Worm (Caenorhabditis elegans) whole organism, L1 larva: Measurements from ENCODE around the gene T26E4.10.
"Not testable (repeated sequence)": the region's sequence is repeated elsewhere in the genome, so short reads cannot be mapped to it uniquely, and the experiment has no call there.

Source experiments
- C34B4.2 ChIP-seq: sonication (generic microtip); optimal IDR thresholded peaks from 2 replicates; lab custom pipeline; 2017; ENCODE audit warnings: mild to moderate bottlenecking, missing genetic modification characterization, missing compliant biosample characterization
- F16B12.6 ChIP-seq: fragments of 150-350 bp; optimal IDR thresholded peaks from 2 replicates; lab custom pipeline; 2014; ENCODE audit warnings: missing biosample characterization, missing genetic modification characterization
- Y116A8C.19 ChIP-seq: sonication (generic microtip); optimal IDR thresholded peaks from 2 replicates; lab custom pipeline; 2016; ENCODE audit warnings: missing compliant biosample characterization, missing genetic modification characterization, borderline replicate concordance
- aha-1 ChIP-seq: fragments of 150-350 bp; optimal IDR thresholded peaks from 2 replicates; lab custom pipeline; 2014; ENCODE audit warnings: missing biosample characterization, missing genetic modification characterization
- alr-1 ChIP-seq: fragments of 200-800 bp; sonication (Bioruptor generic); optimal IDR thresholded peaks from 2 replicates; lab custom pipeline; 2018; ENCODE audit warnings: borderline replicate concordance, mild to moderate bottlenecking, missing genetic modification characterization, missing compliant biosample characterization
- ceh-63 ChIP-seq: fragments of 200-800 bp; sonication (Bioruptor generic); optimal IDR thresholded peaks from 2 replicates; lab custom pipeline; 2018; ENCODE audit warnings: mild to moderate bottlenecking, missing genetic modification characterization, missing compliant biosample characterization
- ceh-8 ChIP-seq: fragments of 200-800 bp; sonication (Bioruptor generic); optimal IDR thresholded peaks from 2 replicates; lab custom pipeline; 2018; ENCODE audit warnings: mild to moderate bottlenecking, missing genetic modification characterization, moderate library complexity, missing compliant biosample characterization
- fkh-10 ChIP-seq: sonication (generic microtip); optimal IDR thresholded peaks from 2 replicates; lab custom pipeline; 2017; ENCODE audit warnings: missing biosample characterization, missing genetic modification reagents, missing genetic modification characterization
- fkh-4 ChIP-seq: sonication (generic microtip); optimal IDR thresholded peaks from 2 replicates; lab custom pipeline; 2016; ENCODE audit warnings: missing compliant biosample characterization, missing genetic modification characterization, borderline replicate concordance
- grh-1 ChIP-seq: fragments of 200-800 bp; sonication (Bioruptor generic); IDR thresholded peaks from 2 replicates; pipeline ENCODE4 v1.3.6; 2022; ENCODE audit warnings: missing genetic modification reagents, missing genetic modification characterization, missing compliant biosample characterization
- hpl-2 ChIP-seq: fragments of 150-350 bp; optimal IDR thresholded peaks from 2 replicates; lab custom pipeline; 2014; ENCODE audit warnings: missing biosample characterization, missing genetic modification reagents, missing genetic modification characterization
- irx-1 ChIP-seq: sonication (generic microtip); optimal IDR thresholded peaks from 2 replicates; lab custom pipeline; 2016; ENCODE audit warnings: missing genetic modification characterization, missing compliant biosample characterization
- mdl-1 ChIP-seq, 2 experiments: fragments of 150-350 bp; optimal IDR thresholded peaks; 2 replicates each; lab custom pipeline; 2014 to 2017; ENCODE audit warnings: missing biosample characterization in 2 of 2, missing genetic modification characterization in 2 of 2, inconsistent platforms in 1 of 2
- nhr-237 ChIP-seq: fragments of 150-350 bp; optimal IDR thresholded peaks from 2 replicates; lab custom pipeline; 2014; ENCODE audit warnings: missing biosample characterization, missing genetic modification characterization
- nhr-28 ChIP-seq: fragments of 150-350 bp; optimal IDR thresholded peaks from 2 replicates; lab custom pipeline; 2014; ENCODE audit warnings: missing biosample characterization, missing genetic modification characterization
- pag-3 ChIP-seq: sonication (generic microtip); optimal IDR thresholded peaks from 2 replicates; lab custom pipeline; 2017; ENCODE audit warnings: missing genetic modification characterization, mild to moderate bottlenecking, missing compliant biosample characterization, antibody characterized with exemption, borderline replicate concordance; ENCODE audit not compliant: insufficient read depth
- pax-3 ChIP-seq: fragments of 200-800 bp; sonication (Bioruptor generic); optimal IDR thresholded peaks from 2 replicates; lab custom pipeline; 2018; ENCODE audit warnings: mild to moderate bottlenecking, missing genetic modification characterization, moderate library complexity, missing compliant biosample characterization
- pqm-1 ChIP-seq: sonication (generic microtip); optimal IDR thresholded peaks from 3 replicates; lab custom pipeline; 2017; ENCODE audit warnings: missing biosample characterization, missing genetic modification characterization
- rnt-1 ChIP-seq: sonication (generic microtip); optimal IDR thresholded peaks from 2 replicates; lab custom pipeline; 2016; ENCODE audit warnings: mild to moderate bottlenecking, missing genetic modification characterization, moderate library complexity, missing compliant biosample characterization
- snpc-4 ChIP-seq: fragments of 150-350 bp; optimal IDR thresholded peaks from 2 replicates; lab custom pipeline; 2014; ENCODE audit warnings: missing biosample characterization, missing genetic modification characterization
- swsn-7 ChIP-seq: sonication (generic microtip); optimal IDR thresholded peaks from 2 replicates; lab custom pipeline; 2016; ENCODE audit warnings: missing genetic modification characterization, missing compliant biosample characterization
- unc-130 ChIP-seq: fragments of 150-350 bp; optimal IDR thresholded peaks from 2 replicates; lab custom pipeline; 2017; ENCODE audit warnings: missing biosample characterization, missing genetic modification characterization, inconsistent platforms
- unc-86 ChIP-seq: sonication (generic microtip); optimal IDR thresholded peaks from 2 replicates; lab custom pipeline; 2016; ENCODE audit warnings: missing genetic modification characterization, missing compliant biosample characterization
- zip-4 ChIP-seq: fragments of 200-800 bp; sonication (Bioruptor generic); optimal IDR thresholded peaks from 2 replicates; lab custom pipeline; 2018; ENCODE audit warnings: mild to moderate bottlenecking, missing genetic modification characterization, moderate library complexity, missing compliant biosample characterization

The T26E4.10 gene

DNA sequence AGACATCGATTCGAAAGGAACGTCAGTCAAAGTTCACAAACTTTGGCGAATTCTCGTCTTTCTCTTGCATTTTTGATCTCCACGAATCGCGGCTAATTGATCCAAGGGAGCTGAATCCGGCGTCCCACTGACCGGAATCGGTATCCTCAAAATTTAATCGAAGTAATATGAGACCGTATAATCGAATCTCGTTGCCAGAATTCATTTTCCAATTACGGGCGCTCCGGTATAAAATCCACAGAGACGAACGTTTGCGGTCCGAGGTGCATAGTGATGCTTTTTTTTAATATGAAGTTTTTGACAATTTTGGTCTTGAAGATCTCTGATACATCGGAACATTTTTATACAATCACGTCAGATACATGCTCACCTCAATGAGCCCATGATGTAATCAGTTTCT, 40.4 kb downstream of the T26E4.10 start:
- TF ChIP-seq pqm-1 (tag; lab: Kevin White, UChicago): no peak
- no peak for TF ChIP-seq mdl-1 (tag; optimal IDR thresholded peaks at IDR 0.05; lab: Kevin White, UChicago)
- no peak for TF ChIP-seq fkh-10
- no peak for TF ChIP-seq pag-3 (tag; lab: Kevin White, UChicago)
- no peak for TF ChIP-seq ceh-8 (GFP tag; lab: Kevin White, UChicago)
- no peak for TF ChIP-seq swsn-7 (tag; lab: Kevin White, UChicago)
- no peak for TF ChIP-seq fkh-4 (tag; lab: Kevin White, UChicago)
- TF ChIP-seq grh-1 (GFP tag; lab: Robert Waterston, UW): no peak
- TF ChIP-seq Y116A8C.19: no peak
- TF ChIP-seq pax-3 (tag; lab: Kevin White, UChicago): no peak
- TF ChIP-seq alr-1 (tag; lab: Kevin White, UChicago): no peak
- no peak for TF ChIP-seq nhr-28 (tag; lab: Kevin White, UChicago)
- TF ChIP-seq F16B12.6 (tag; lab: Kevin White, UChicago): no peak
- no peak for TF ChIP-seq rnt-1 (tag; lab: Kevin White, UChicago)

DNA sequence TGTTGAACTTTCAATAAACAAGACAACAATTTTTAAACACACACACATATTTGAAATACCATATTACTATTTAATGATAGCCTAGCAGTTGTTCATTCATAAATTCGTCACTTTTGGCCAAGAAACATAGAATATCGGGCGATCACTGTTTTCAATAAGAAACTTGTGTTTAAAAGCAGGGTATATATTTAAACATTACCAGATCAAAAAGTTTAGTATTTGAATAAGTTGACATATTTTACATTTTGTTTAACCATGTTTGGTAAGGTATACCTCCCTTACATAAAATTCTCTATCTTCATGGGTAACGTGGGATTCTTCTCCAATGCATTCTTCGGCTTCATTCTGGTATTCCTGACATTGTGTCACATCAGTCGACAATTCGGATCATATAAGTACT, 43.3 kb downstream of the T26E4.10 start, which contains the start of gene str-8:
TSS of gene str-8 (plus strand) at position 301 of the 400 bp plus-strand sequence.
- TF ChIP-seq hpl-2; pag-3 (tag; lab: Kevin White, UChicago); zip-4 (GFP tag; lab: Kevin White, UChicago): not testable (repeated sequence)

DNA sequence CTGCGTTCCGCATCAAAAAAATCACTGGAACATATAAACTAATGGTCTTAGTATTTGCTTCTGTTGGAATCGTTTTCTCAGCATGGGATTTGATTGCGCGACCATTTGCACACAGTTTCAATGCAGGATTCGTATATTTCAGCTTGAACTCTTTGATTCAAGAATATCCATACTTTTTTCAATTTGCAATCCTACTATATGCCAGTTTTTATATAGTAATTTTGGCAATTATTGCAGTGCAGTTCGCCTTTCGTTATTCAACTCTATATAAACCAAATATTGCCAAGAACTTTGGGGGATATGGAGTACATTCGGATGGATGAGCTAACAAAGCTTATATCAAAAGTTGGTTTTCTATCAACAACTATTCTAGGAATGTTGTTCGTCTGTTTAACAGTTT, 45.1 kb downstream of the T26E4.10 start, which contains the start of gene str-5:
TSS of gene str-5 (plus strand) at position 301 of the 400 bp plus-strand sequence.
- TF ChIP-seq ceh-63 (GFP tag; lab: Kevin White, UChicago); unc-86 (tag; lab: Kevin White, UChicago); pag-3 (tag; lab: Kevin White, UChicago): not testable (repeated sequence)

DNA sequence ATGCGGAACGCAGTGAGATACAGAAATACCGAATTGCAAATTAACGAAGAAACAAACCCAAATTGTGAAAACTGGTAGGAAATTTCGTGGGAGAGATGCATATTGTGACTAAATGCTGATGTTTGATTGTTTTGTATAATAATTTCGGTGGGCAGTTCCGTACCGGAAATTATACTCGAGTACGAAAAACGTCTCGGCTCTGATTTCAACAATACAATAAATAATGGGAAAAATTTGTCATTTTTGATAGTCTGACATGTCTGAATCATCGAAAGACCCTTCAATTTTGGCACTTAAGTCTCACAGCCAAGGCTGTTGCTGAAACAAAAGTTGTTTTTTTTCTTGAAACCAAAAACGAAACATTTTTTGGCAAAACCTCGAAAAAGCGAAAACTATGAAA, 46.0 kb downstream of the T26E4.10 start, which contains the start of gene str-43:
TSS of gene str-43 (minus strand) at position 101 of the 400 bp plus-strand sequence.
- no peak for TF ChIP-seq unc-130 (tag; lab: Kevin White, UChicago)

DNA sequence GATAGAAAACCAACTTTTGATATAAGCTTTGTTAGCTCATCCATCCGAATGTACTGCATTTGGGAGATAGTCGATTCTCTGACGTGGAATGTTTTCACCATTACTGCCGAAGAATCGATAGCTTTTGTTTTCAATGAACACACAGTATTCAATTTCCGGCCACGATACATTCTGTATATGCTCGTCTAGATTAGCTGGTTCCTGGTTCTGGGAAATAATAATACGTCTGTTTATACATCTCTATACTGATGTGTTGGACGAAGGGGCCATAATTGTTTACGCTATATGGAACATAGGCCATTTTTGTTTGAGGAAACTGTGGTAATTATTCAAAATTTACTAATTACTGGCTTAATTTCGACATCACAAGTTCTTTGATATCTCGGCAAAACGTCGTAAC, 47.9 kb downstream of the T26E4.10 start, which contains the start of gene str-6:
TSS of gene str-6 (minus strand) at position 101 of the 400 bp plus-strand sequence.
- no peak for TF ChIP-seq irx-1
- no peak for TF ChIP-seq nhr-237
- TF ChIP-seq, all 84 proteins: peak for 0

DNA sequence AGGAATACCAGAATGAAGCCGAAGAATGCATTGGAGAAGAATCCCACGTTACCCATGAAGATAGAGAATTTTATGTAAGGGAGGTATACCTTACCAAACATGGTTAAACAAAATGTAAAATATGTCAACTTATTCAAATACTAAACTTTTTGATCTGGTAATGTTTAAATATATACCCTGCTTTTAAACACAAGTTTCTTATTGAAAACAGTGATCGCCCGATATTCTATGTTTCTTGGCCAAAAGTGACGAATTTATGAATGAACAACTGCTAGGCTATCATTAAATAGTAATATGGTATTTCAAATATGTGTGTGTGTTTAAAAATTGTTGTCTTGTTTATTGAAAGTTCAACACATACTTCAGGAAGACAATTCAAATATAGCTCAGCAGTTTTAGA, 49.7 kb downstream of the T26E4.10 start, which contains the start of gene T23D5.8:
TSS of gene T23D5.8 (minus strand) at position 101 of the 400 bp plus-strand sequence.
- not testable (repeated sequence) for TF ChIP-seq aha-1 (tag; lab: Kevin White, UChicago); C34B4.2 (tag; lab: Kevin White, UChicago); snpc-4
